Fruit fly (Drosophila melanogaster) whole organism, pupa: ENCODE results near the gene CG5958.

Experiments
- CG10348 ChIP-seq: fragments of 200-800 bp; sonication (Bioruptor generic); IDR thresholded peaks from 2 replicates; pipeline ENCODE4 v1.3.6; 2022; ENCODE audit warnings: missing biosample characterization, missing genetic modification characterization
- CG12605 ChIP-seq: fragments of 200-800 bp; sonication (Bioruptor generic); IDR thresholded peaks from 2 replicates; pipeline ENCODE4 v1.3.6; 2022; ENCODE audit warnings: missing biosample characterization, missing genetic modification characterization
- CG13204 ChIP-seq: fragments of 200-800 bp; sonication (Bioruptor generic); optimal IDR thresholded peaks from 2 replicates; lab custom pipeline; 2018; ENCODE audit warnings: missing biosample characterization, mild to moderate bottlenecking, missing genetic modification characterization, moderate library complexity
- CG14655 ChIP-seq: fragments of 200-800 bp; sonication (Bioruptor generic); optimal IDR thresholded peaks from 3 replicates; lab custom pipeline; 2017; ENCODE audit warnings: mild to moderate bottlenecking, missing biosample characterization, missing genetic modification reagents, missing genetic modification characterization
- CG15710 ChIP-seq: fragments of 200-800 bp; sonication (Bioruptor generic); optimal IDR thresholded peaks from 2 replicates; lab custom pipeline; 2018; ENCODE audit warnings: missing biosample characterization, mild to moderate bottlenecking, missing genetic modification characterization, moderate library complexity
- CG34367 ChIP-seq: fragments of 200-800 bp; sonication (Bioruptor generic); optimal IDR thresholded peaks from 2 replicates; lab custom pipeline; 2018; ENCODE audit warnings: missing biosample characterization, mild to moderate bottlenecking, missing genetic modification characterization
- EcR ChIP-seq: fragments of 200-800 bp; sonication (Bioruptor generic); optimal IDR thresholded peaks from 3 replicates; lab custom pipeline; 2019; ENCODE audit warnings: missing biosample characterization, missing genetic modification characterization, mild to moderate bottlenecking, moderate library complexity, missing genetic modification reagents
- fd96Ca ChIP-seq: fragments of 200-800 bp; sonication (Bioruptor generic); IDR thresholded peaks from 3 replicates; pipeline ENCODE4 v1.3.6; 2022; ENCODE audit warnings: missing biosample characterization, missing genetic modification characterization

DNA sequence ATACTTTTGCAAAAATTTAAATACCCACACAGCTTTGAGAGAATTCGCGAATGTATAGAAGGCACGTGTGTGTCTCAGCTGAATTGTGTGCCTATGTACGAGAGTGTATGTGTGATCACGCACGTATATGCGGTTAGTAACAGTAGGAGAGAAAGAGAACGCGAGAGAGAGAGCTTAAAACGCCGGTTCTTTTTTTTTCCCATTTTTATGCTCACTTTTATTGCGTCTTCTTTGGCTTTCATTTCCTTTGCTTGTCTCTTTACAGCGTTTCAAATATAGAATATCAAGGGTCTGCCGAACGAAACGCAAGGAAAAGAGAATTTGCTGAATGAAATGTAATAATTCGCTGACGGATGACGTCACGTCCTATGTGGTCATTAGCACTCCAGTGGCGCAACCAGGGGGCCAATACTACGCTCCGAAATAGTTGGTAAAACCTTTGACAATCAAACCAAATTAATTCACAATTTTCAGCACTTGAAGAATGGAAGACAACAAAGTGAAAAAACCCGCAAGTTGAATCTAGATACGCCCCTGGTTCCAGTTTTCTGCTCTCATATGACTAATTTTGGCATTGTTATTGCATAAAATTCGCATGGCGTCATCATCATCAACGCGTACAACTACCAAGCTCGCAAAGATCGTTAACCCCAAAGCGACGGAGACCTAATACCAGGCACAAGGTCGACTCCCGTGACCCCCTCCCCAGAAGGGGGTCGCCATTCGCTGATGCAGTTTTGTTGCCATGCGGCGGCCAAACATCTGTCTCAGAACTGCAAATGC is 8.2 kb downstream of the CG5958 start:
- peak; percentile 90 for TF ChIP-seq fd96Ca
- peak; percentile 77 for TF ChIP-seq CG12605 (GFP tag; lab: Robert Waterston, UW)
- peak; percentile 62 for TF ChIP-seq CG14655 (GFP tag; lab: Kevin White, UChicago)
- no peak for TF ChIP-seq CG13204 (GFP tag; lab: Kevin White, UChicago)
- TF ChIP-seq CG10348 (GFP tag; lab: Robert Waterston, UW) = no peak
- TF ChIP-seq EcR (GFP tag; lab: Kevin White, UChicago) = peak; percentile 94
- TF ChIP-seq CG34367 (tag; lab: Kevin White, UChicago) = peak; percentile 47
- TF ChIP-seq CG15710 (tag; lab: Kevin White, UChicago) = peak; percentile 39
